Fruit fly (Drosophila melanogaster) Kc167 (cell line): ENCODE data around the gene CG32814.

Experiments used
- Myc ChIP-seq: fragments of >200 bp; optimal IDR thresholded peaks from 2 replicates; lab custom pipeline; 2017; ENCODE audit warnings: missing external identifiers
- Sin3A ChIP-seq: fragments of >200 bp; optimal IDR thresholded peaks from 2 replicates; lab custom pipeline; 2018; ENCODE audit warnings: missing external identifiers
- h ChIP-seq: fragments of >200 bp; optimal IDR thresholded peaks from 3 replicates; lab custom pipeline; 2018; ENCODE audit warnings: missing external identifiers
- insv ChIP-seq: fragments of >200 bp; optimal IDR thresholded peaks from 3 replicates; lab custom pipeline; 2018; ENCODE audit warnings: missing external identifiers
- psq ChIP-seq: fragments of >200 bp; optimal IDR thresholded peaks from 2 replicates; lab custom pipeline; 2017; ENCODE audit warnings: missing external identifiers
- ttk ChIP-seq: sonication (Bioruptor generic); optimal IDR thresholded peaks from 2 replicates; lab custom pipeline; 2017; ENCODE audit warnings: missing external identifiers

The CG32814 gene

DNA sequence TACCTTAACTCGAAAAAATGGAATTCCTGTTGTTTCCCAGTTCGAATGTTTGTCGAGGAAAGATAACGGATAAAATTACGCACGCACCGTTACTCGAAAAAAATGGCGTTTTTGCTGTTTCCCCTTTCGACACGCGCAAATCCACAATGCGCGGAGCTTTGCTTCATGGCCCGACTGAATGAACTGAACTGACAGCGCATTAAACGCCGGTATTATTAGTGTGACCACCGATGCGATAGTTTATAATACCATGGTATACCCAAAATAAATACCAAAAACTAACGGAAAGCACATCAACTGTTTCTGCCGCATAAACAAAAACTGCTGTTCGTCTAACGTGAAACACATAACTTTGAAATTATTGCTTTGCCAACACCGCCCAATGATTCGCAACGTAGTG lies at the start of gene CG32814, which contains the start of the genes CG11638 and CG3021:
Gene CG32814, minus strand, starts transcription at position 190 of the 400 bp plus-strand sequence.
Gene CG11638, minus strand, starts transcription at position 193 of the 400 bp plus-strand sequence.
Gene CG3021, plus strand, starts transcription at position 281 of the 400 bp plus-strand sequence.
- TF ChIP-seq insv (lab: Kevin White, UChicago) (no peak), Myc (lab: Kevin White, UChicago) (no peak)

- TF ChIP-seq Myc (lab: Kevin White, UChicago) (no peak), ttk (lab: Kevin White, UChicago) (no peak), psq (no peak), Sin3A (no peak), insv (lab: Kevin White, UChicago) (no peak), h (lab: Kevin White, UChicago) (no peak)
Observed at dm6 chrX:1063143-1063542, 36.6 kb upstream of the CG32814 start.

dm6 chrX:1056338-1056737 lies 29.8 kb upstream of the CG32814 start:
- no peak for TF ChIP-seq psq
- no peak for TF ChIP-seq Myc (lab: Kevin White, UChicago)
- TF ChIP-seq ttk (lab: Kevin White, UChicago), result no peak
- no peak for TF ChIP-seq Sin3A
- no peak for TF ChIP-seq h (lab: Kevin White, UChicago)
- no peak for TF ChIP-seq insv (lab: Kevin White, UChicago)

DNA sequence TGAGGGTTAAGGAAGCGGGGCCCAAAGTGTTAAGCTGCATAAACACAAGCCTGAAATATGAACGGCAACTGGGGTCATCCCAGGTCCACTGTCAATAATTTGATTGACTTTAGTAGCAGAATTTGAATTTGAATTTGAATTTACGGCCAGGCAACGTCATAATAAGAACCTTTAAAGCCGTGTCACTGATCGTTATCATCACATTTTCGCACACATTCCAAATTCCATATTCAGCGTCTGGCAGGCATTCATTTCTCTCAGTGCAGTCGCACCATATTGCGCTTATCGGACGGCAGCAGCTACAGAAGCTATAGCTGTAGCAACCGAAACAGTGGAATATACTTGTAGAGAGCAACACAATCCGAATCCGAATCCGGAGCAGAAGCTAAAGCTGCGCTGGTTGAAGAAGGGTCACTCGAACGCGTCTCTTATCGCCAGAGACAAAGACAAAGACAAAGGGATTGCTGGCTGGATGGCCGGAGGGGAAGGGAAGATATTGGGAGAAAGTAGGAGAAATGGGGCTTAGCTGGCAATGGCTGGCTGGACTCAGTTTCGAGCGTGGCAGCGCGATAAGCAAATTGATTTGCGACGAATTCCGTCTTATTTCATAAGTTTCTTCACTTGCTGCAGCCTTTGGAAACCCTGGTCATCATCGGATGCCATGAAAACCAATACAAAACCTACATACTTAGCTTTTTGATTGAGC lies 26.3 kb upstream of the CG32814 start:
- TF ChIP-seq psq, result no peak
- no peak for TF ChIP-seq ttk (lab: Kevin White, UChicago)
- no peak for TF ChIP-seq insv (lab: Kevin White, UChicago)
- no peak for TF ChIP-seq Sin3A
- TF ChIP-seq Myc (lab: Kevin White, UChicago), result no peak
- TF ChIP-seq h (lab: Kevin White, UChicago), result no peak

DNA sequence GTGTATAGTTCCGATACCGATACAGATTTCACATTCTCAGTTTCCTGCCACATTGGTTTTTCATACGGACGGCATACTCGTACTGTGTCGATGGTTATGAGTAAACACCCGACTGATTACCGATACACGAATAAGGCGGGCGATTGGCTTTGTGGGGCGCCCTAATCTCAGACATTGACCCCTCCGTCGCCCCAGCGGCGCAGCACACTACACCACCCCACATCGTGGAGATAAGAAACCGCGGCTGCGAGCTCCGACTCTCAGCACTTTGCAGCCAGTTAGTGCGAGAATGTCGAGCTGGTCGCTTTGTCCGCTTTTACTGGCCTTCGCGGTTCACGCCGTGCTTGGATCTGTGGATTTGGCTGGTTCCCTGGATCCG lies 24.7 kb upstream of the CG32814 start, which contains the start of gene CG14629:
Gene CG14629, plus strand, starts transcription at position 275 of the 379 bp plus-strand sequence.
- TF ChIP-seq h (lab: Kevin White, UChicago) (no peak), ttk (lab: Kevin White, UChicago) (no peak), insv (lab: Kevin White, UChicago) (no peak), psq (no peak), Myc (lab: Kevin White, UChicago) (no peak), Sin3A (no peak)

- TF ChIP-seq insv (lab: Kevin White, UChicago), result no peak
- TF ChIP-seq h (lab: Kevin White, UChicago), result no peak
- TF ChIP-seq Myc (lab: Kevin White, UChicago), result no peak
- TF ChIP-seq Sin3A, result no peak
- no peak for TF ChIP-seq ttk (lab: Kevin White, UChicago)
- no peak for TF ChIP-seq psq
Observed at dm6 chrX:1050617-1051250, 24.2 kb upstream of the CG32814 start.

- TF ChIP-seq insv (lab: Kevin White, UChicago) (no peak), h (lab: Kevin White, UChicago) (no peak), Myc (lab: Kevin White, UChicago) (no peak), ttk (lab: Kevin White, UChicago) (no peak), psq (no peak), Sin3A (no peak)
Observed at dm6 chrX:1047695-1048094, 21.2 kb upstream of the CG32814 start.

- TF ChIP-seq Myc (lab: Kevin White, UChicago) (no peak), ttk (lab: Kevin White, UChicago) (no peak), psq (no peak), insv (lab: Kevin White, UChicago) (no peak), Sin3A (no peak), h (lab: Kevin White, UChicago) (no peak)
Observed at dm6 chrX:1045924-1046323, 19.4 kb upstream of the CG32814 start, which contains the start of gene CG42259. CG42259 (plus strand) TSS chrX:1046224.

DNA sequence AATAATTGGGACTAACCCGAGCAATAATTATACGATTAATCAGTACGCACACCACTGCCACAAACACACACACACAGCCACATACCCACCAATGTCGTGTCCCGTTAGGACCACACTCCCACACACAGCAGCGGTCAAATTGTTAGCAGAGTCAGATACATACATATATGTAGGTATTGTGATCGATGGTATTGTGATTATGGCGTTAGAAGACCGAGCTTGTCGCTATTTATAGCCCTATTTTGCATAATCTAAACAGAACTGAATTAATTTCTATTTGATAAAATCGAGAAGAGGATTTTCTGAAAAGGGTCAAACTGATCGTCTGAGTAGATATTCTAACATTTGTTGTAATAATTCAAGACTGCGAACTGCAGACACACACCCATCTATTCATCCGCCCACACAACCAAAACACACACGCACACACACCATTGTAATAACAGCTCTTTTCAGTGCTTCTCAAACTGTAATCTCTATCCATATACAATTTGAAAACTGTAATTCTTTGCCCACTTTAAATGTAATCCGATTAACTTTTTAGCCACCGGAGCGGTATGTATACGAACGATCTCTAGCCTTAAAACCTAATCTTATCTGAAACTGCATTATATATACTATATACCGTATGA lies 15.0 kb upstream of the CG32814 start:
- TF ChIP-seq ttk (lab: Kevin White, UChicago), result no peak
- no peak for TF ChIP-seq Sin3A
- no peak for TF ChIP-seq insv (lab: Kevin White, UChicago)
- no peak for TF ChIP-seq Myc (lab: Kevin White, UChicago)
- TF ChIP-seq h (lab: Kevin White, UChicago), result no peak
- no peak for TF ChIP-seq psq

DNA sequence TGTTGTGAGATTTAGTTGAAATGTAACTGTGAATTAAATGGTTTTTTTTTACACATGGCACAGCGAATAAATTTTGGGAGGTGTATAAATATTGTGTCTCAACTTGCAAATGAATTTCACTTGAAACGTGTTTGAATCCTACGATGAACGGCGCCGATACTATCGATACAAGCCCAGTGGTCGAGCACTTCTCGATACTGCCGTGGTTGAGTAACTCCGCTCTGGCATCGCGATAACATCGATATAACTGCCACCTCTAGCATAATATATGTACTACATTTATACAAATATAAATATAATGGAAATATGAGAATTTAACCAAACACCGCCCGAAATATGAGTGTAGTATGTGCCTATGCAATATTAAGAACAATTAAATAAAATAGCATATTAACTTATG lies 6.6 kb upstream of the CG32814 start:
- TF ChIP-seq psq (no peak), Myc (lab: Kevin White, UChicago) (no peak)

dm6 chrX:1031196-1031595 lies 4.7 kb upstream of the CG32814 start, which contains the start of gene CG14630:
CG14630 (plus strand) TSS chrX:1031496.
- no peak for TF ChIP-seq Myc (lab: Kevin White, UChicago)

dm6 chrX:1030478-1030877 lies 4.0 kb upstream of the CG32814 start, which contains the start of the genes Cdc45 and Rpp21:
Cdc45 (minus strand) TSS chrX:1030556.
Rpp21 (plus strand) TSS chrX:1030758.
- no peak for TF ChIP-seq psq
- no peak for TF ChIP-seq h (lab: Kevin White, UChicago)
- no peak for TF ChIP-seq Sin3A
- TF ChIP-seq insv (lab: Kevin White, UChicago), result no peak
- no peak for TF ChIP-seq Myc (lab: Kevin White, UChicago)
- TF ChIP-seq ttk (lab: Kevin White, UChicago), result no peak
